Worm (Caenorhabditis elegans): Measurements from ENCODE around the gene M7.8.

- TF ChIP-seq lin-39 (tag; optimal IDR thresholded peaks at IDR 0.05) (no peak), pha-4 (GFP tag; IDR thresholded peaks at IDR 0.05) (no peak), pha-4 (tag; optimal IDR thresholded peaks at IDR 0.05) (no peak)
Observed at ce11 chrIV:11130774-11131173, 35.9 kb upstream of the M7.8 start.

All from whole organism, L4 larva.